Worm (Caenorhabditis elegans) whole organism, young adult: ENCODE results near the gene srh-270.

Source experiments
- F23B12.7 ChIP-seq: sonication (generic microtip); optimal IDR thresholded peaks from 2 replicates; lab custom pipeline; 2017; ENCODE audit warnings: missing genetic modification characterization, mild to moderate bottlenecking, missing compliant biosample characterization, antibody characterized with exemption, moderate library complexity; ENCODE audit not compliant: insufficient read depth
- ZK185.1 ChIP-seq: sonication (generic microtip); optimal IDR thresholded peaks from 2 replicates; lab custom pipeline; 2016; ENCODE audit warnings: mild to moderate bottlenecking, missing genetic modification characterization, missing compliant biosample characterization; ENCODE audit not compliant: poor library complexity, severe bottlenecking
- bed-1 ChIP-seq: fragments of 200-800 bp; sonication (Bioruptor generic); IDR thresholded peaks from 2 replicates; pipeline ENCODE4 v1.3.6; 2022; ENCODE audit warnings: missing genetic modification reagents, missing genetic modification characterization, missing compliant biosample characterization
- snpc-3.4 ChIP-seq: sonication (generic microtip); optimal IDR thresholded peaks from 2 replicates; lab custom pipeline; 2017; ENCODE audit warnings: missing genetic modification characterization, mild to moderate bottlenecking, missing compliant biosample characterization, antibody characterized with exemption, moderate library complexity, missing genotype, missing genetic modification reagents
- sptf-2 ChIP-seq: fragments of 200-800 bp; sonication (Bioruptor generic); optimal IDR thresholded peaks from 2 replicates; lab custom pipeline; 2018; ENCODE audit warnings: mild to moderate bottlenecking, missing genetic modification characterization, missing compliant biosample characterization
- unc-130 ChIP-seq: sonication (generic microtip); optimal IDR thresholded peaks from 2 replicates; lab custom pipeline; 2016; ENCODE audit warnings: missing genetic modification reagents, missing genetic modification characterization, missing compliant biosample characterization

DNA sequence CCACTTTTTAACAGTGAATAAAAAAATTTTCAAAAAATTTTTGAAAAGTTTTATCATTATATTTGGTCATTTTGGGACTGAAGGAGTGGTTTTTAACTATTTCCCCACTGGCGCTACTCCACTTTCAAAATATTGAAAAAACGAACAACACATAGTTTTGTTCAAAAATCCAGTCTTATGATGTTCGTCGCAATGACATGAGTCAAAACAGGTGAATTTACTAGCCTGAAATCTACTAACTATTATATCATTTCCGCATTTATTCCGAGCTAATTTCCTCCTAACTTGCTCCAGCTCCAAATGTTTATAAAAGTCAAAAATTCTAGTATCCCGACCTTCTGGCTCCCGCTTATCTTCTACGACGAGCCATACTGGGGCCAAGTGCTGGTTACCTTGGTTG lies 23.0 kb upstream of the srh-270 start, which contains the start of gene sre-24:
- no peak for TF ChIP-seq bed-1 (GFP tag; lab: Robert Waterston, UW)
- TF ChIP-seq sptf-2 (GFP tag; lab: Kevin White, UChicago), result no peak
- TF ChIP-seq F23B12.7, result no peak
- no peak for TF ChIP-seq ZK185.1 (tag; lab: Kevin White, UChicago)
- no peak for TF ChIP-seq unc-130 (GFP tag; lab: Kevin White, UChicago)
- TF ChIP-seq snpc-3.4, result no peak
